Worm (Caenorhabditis elegans): ENCODE data around the gene sru-37.

The sru-37 gene

ce11 chrV:9799076-9799475 lies 6.2 kb upstream of the sru-37 start, which contains the start of gene F46B6.13:
TSS of gene F46B6.13 (minus strand) at chrV:9799176.
- TF ChIP-seq ttx-3 (tag; optimal IDR thresholded peaks at IDR 0.05) (no peak), ceh-9 (tag; optimal IDR thresholded peaks at IDR 0.05) (no peak), elt-4 (tag; optimal IDR thresholded peaks at IDR 0.05) (no peak), ama-1 (optimal IDR thresholded peaks at IDR 0.05) (no peak), syd-9 (tag; optimal IDR thresholded peaks at IDR 0.05) (no peak)

DNA sequence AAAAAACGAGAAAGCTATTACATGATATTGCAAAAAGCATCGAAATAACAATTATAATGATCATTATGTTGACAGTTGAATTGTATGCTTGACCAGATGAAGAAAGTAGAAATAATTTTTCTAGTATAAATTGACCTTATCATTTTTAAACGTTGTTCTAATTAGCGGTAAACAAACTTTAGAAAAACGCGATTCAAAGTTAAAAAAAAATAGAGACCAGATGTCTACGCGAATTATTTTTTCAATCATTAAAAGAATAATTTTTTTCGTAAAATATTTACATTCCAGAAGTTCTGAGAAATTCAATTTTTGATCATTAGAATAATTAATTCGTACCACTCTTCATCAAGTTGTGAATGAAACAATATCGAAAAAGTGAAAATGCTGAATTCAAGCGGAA lies 3.3 kb upstream of the sru-37 start, which contains the start of gene F46B6.10:
F46B6.10 (minus strand) TSS at position 101 of the 400 bp plus-strand sequence.
- no peak for TF ChIP-seq ztf-16 (tag; optimal IDR thresholded peaks at IDR 0.05)
- no peak for TF ChIP-seq che-1 (tag; optimal IDR thresholded peaks at IDR 0.05)
- no peak for TF ChIP-seq madf-2 (tag; optimal IDR thresholded peaks at IDR 0.05)
- TF ChIP-seq ceh-30 (tag; optimal IDR thresholded peaks at IDR 0.05): no peak
- TF ChIP-seq K09A11.1 (tag; optimal IDR thresholded peaks at IDR 0.05; ENCODE audit: insufficient read depth): no peak
- TF ChIP-seq ceh-14 (tag; optimal IDR thresholded peaks at IDR 0.05): no peak
- no peak for TF ChIP-seq pax-1 (tag; optimal IDR thresholded peaks at IDR 0.05)
- no peak for TF ChIP-seq ceh-6 (GFP tag; optimal IDR thresholded peaks at IDR 0.05)

- TF ChIP-seq dmd-4 (tag; optimal IDR thresholded peaks at IDR 0.05; ENCODE audit: borderline replicate concordance) (no peak), hlh-8 (tag; optimal IDR thresholded peaks at IDR 0.05) (no peak), nfya-1 (tag; optimal IDR thresholded peaks at IDR 0.05) (no peak), eyg-1 (tag; optimal IDR thresholded peaks at IDR 0.05) (no peak), lim-6 (tag; optimal IDR thresholded peaks at IDR 0.05) (no peak), gmeb-2 (tag; optimal IDR thresholded peaks at IDR 0.05) (no peak), ceh-31 (tag; optimal IDR thresholded peaks at IDR 0.05) (no peak), hlh-6 (tag; optimal IDR thresholded peaks at IDR 0.05) (no peak)
Observed at ce11 chrV:9803176-9803575, 2.1 kb upstream of the sru-37 start, which contains the start of gene sru-39. TSS of gene sru-39 (plus strand) at chrV:9803476.

- TF ChIP-seq pax-1 (tag; optimal IDR thresholded peaks at IDR 0.05) (no peak), ceh-34 (tag; optimal IDR thresholded peaks at IDR 0.05) (no peak), lim-6 (tag; optimal IDR thresholded peaks at IDR 0.05) (no peak), sox-2 (GFP tag; IDR thresholded peaks at IDR 0.05) (no peak), K02D7.2 (tag; optimal IDR thresholded peaks at IDR 0.05) (no peak), hlh-15 (tag; optimal IDR thresholded peaks at IDR 0.05) (no peak), nhr-232 (tag; optimal IDR thresholded peaks at IDR 0.05) (no peak), ahr-1 (tag; optimal IDR thresholded peaks at IDR 0.05) (no peak), ceh-48 (tag; optimal IDR thresholded peaks at IDR 0.05) (no peak), ets-4 (tag; optimal IDR thresholded peaks at IDR 0.05) (no peak), mec-3 (tag; optimal IDR thresholded peaks at IDR 0.05; ENCODE audit: borderline replicate concordance) (no peak), pha-2 (tag; optimal IDR thresholded peaks at IDR 0.05) (no peak), ztf-16 (tag; optimal IDR thresholded peaks at IDR 0.05) (no peak)
Observed at ce11 chrV:9811154-9811553, 5.9 kb downstream of the sru-37 start, which contains the start of gene sru-29. TSS of gene sru-29 (plus strand) at chrV:9811454.

DNA sequence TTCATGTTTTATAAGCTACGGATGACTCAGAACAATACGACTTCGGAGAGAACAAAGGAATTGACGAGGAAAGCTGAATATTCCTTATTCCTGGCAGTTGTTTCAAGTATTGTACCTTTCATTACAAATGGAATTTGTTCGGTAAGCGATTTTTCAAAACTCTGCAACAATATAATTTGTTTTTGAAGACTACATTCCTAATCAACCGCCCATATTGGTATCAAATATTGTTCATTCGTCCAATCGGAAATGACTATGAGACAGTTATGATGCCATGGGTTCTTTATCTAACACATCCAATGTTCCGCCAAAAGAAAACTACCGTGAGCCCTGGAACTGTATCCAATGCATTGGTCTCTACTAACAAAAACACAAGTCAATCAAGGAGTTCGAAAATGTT lies 7.0 kb downstream of the sru-37 start:
- no peak for TF ChIP-seq sox-2 (GFP tag; IDR thresholded peaks at IDR 0.05)
- TF ChIP-seq T23F11.4 (GFP tag; optimal IDR thresholded peaks at IDR 0.05): no peak
- no peak for TF ChIP-seq fkh-6 (tag; optimal IDR thresholded peaks at IDR 0.05)
- no peak for TF ChIP-seq eyg-1 (tag; optimal IDR thresholded peaks at IDR 0.05)
- no peak for TF ChIP-seq elt-2 (tag; optimal IDR thresholded peaks at IDR 0.05)
- no peak for TF ChIP-seq C38D4.7 (GFP tag; optimal IDR thresholded peaks at IDR 0.05)
- no peak for TF ChIP-seq dmd-4 (tag; optimal IDR thresholded peaks at IDR 0.05; ENCODE audit: borderline replicate concordance)
- no peak for TF ChIP-seq K02D7.2 (tag; optimal IDR thresholded peaks at IDR 0.05)
- TF ChIP-seq ceh-31 (tag; optimal IDR thresholded peaks at IDR 0.05): no peak
